Worm (Caenorhabditis elegans): ENCODE results near the gene C44C10.5.

The C44C10.5 gene

DNA sequence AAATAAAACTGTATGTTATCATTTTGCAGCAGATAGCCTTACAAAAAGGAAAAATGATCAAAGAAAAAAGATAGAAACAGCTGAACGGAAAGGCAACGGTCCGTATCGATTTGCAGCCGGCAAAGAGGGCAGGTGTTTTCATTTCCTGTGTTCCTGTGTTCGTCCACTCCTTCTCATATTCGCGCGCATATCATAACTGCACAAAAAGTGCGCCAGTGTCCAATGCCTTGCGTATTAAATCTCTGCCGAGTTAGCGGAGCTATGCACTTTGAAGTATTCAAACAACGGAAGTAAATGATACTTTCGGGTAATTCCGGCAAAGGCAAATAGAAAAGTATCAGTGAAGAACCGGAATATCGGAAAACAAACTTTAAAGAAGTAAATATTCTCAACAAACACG is 27.8 kb upstream of the C44C10.5 start:
- TF ChIP-seq T20F7.1 (GFP tag; optimal IDR thresholded peaks at IDR 0.05) (no peak), mes-2 (tag; optimal IDR thresholded peaks at IDR 0.05; ENCODE audit: poor library complexity, severe bottlenecking) (peak; percentile 5), spr-1 (tag; optimal IDR thresholded peaks at IDR 0.05) (no peak), nhr-28 (tag; optimal IDR thresholded peaks at IDR 0.05) (peak; percentile 9), lin-38 (GFP tag; IDR thresholded peaks at IDR 0.05) (no peak), ztf-11 (tag; optimal IDR thresholded peaks at IDR 0.05) (no peak), aha-1 (tag) (no peak), dpl-1 (GFP tag; optimal IDR thresholded peaks at IDR 0.05) (peak; percentile 65), ceh-20 (GFP tag; IDR thresholded peaks at IDR 0.05) (no peak), nhr-6 (tag; optimal IDR thresholded peaks at IDR 0.05) (no peak), lin-1 (GFP tag; IDR thresholded peaks at IDR 0.05) (no peak), daf-16 (GFP tag; optimal IDR thresholded peaks at IDR 0.05) (no peak), daf-16 (tag; optimal IDR thresholded peaks at IDR 0.05) (no peak), F26F4.8 (GFP tag; conservative IDR thresholded peaks at IDR 0.05) (no peak), dve-1 (tag; optimal IDR thresholded peaks at IDR 0.05; ENCODE audit: insufficient read depth) (peak; percentile 52)

ce11 chrX:11664184-11664583 is 26.2 kb upstream of the C44C10.5 start:
- TF ChIP-seq dve-1 (tag; optimal IDR thresholded peaks at IDR 0.05; ENCODE audit: insufficient read depth) (peak; percentile 8), mes-2 (tag; optimal IDR thresholded peaks at IDR 0.05; ENCODE audit: poor library complexity, severe bottlenecking) (peak; percentile 9), daf-12 (tag; optimal IDR thresholded peaks at IDR 0.05) (no peak), pha-4 (GFP tag; IDR thresholded peaks at IDR 0.05) (no peak), pha-4 (tag; optimal IDR thresholded peaks at IDR 0.05) (peak; percentile 62), daf-16 (GFP tag; optimal IDR thresholded peaks at IDR 0.05) (no peak), daf-16 (tag; optimal IDR thresholded peaks at IDR 0.05) (peak; percentile 52), dmd-9 (GFP tag; IDR thresholded peaks at IDR 0.05) (no peak), F37D6.2 (tag; optimal IDR thresholded peaks at IDR 0.05) (no peak), aha-1 (tag) (peak; percentile 53), ZK337.2 (GFP tag; IDR thresholded peaks at IDR 0.05) (no peak)

DNA sequence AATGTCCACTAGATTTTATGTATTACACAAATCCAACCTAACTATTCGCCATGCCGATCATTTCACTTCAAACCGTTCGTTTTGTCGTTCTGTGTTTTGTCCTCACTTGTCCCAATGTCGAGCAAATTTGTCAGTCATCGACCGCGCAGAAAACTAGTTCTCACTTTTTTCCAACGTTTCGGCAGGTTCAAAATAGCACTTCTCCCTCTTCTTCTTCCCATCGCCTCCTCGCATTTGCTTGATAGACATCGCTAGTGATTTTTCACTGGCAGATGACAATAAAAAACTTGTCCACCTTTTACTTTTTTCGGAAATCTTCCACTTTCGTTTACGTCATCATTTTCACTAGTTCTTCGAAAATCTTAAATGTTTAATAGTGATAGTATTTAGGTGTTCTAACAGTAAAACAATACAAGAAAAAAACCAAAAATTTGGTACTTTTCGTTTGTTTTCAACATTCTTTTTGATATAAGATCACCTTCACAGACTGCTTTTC is 24.8 kb upstream of the C44C10.5 start:
- peak; percentile 61 for TF ChIP-seq aha-1 (tag)
- TF ChIP-seq F37D6.2 (tag; optimal IDR thresholded peaks at IDR 0.05), result no peak
- TF ChIP-seq mxl-3 (GFP tag; optimal IDR thresholded peaks at IDR 0.05), result no peak

ce11 chrX:11666545-11667177 is 23.7 kb upstream of the C44C10.5 start, which contains the start of gene noca-2:
Gene noca-2 (plus strand): TSS chrX:11667127.
- TF ChIP-seq cey-2 (tag; optimal IDR thresholded peaks at IDR 0.05; ENCODE audit: borderline replicate concordance, insufficient read depth) (no peak), Y75B8A.6 (GFP tag; IDR thresholded peaks at IDR 0.05) (no peak), unc-130 (GFP tag; optimal IDR thresholded peaks at IDR 0.05) (no peak), mdl-1 (tag; optimal IDR thresholded peaks at IDR 0.05) (peak in 1 of 2 experiments; percentile 19), lin-29 (GFP tag; IDR thresholded peaks at IDR 0.05) (no peak), hlh-30 (tag; optimal IDR thresholded peaks at IDR 0.05; ENCODE audit: insufficient read depth) (peak; percentile 47), vab-7 (GFP tag; IDR thresholded peaks at IDR 0.05) (no peak), ztf-11 (tag; optimal IDR thresholded peaks at IDR 0.05) (no peak), ceh-62 (tag; optimal IDR thresholded peaks at IDR 0.05) (no peak), ctbp-1 (GFP tag; IDR thresholded peaks at IDR 0.05) (0 out of 2 replicates have a peak, but pooled peaks have one; percentile 47), unc-62 (GFP tag; optimal IDR thresholded peaks at IDR 0.05 in 1 of 2) (peak in 1 of 2 experiments; percentile 55), unc-62 (tag; optimal IDR thresholded peaks at IDR 0.05) (no peak), rbr-2 (tag; optimal IDR thresholded peaks at IDR 0.05) (peak; percentile 33), dmd-6 (GFP tag; IDR thresholded peaks at IDR 0.05) (peak; percentile 36), mes-2 (tag; optimal IDR thresholded peaks at IDR 0.05; ENCODE audit: poor library complexity, severe bottlenecking) (peak; percentile 26), daf-16 (GFP tag; optimal IDR thresholded peaks at IDR 0.05) (no peak), daf-16 (tag; optimal IDR thresholded peaks at IDR 0.05) (peak; percentile 24), hmg-1.1 (GFP tag; IDR thresholded peaks at IDR 0.05) (peak; percentile 75), nhr-42 (GFP tag; IDR thresholded peaks at IDR 0.05) (no peak), nhr-102 (tag; optimal IDR thresholded peaks at IDR 0.05) (no peak), aha-1 (tag) (peak; percentile 45), hlh-11 (tag; optimal IDR thresholded peaks at IDR 0.05) (peak; percentile 30), daf-8 (GFP tag; IDR thresholded peaks at IDR 0.05) (no peak), snpc-4 (tag; optimal IDR thresholded peaks at IDR 0.05) (no peak), ZK546.5 (tag; optimal IDR thresholded peaks at IDR 0.05) (no peak), nhr-28 (tag; optimal IDR thresholded peaks at IDR 0.05) (peak; percentile 29), mep-1 (tag; optimal IDR thresholded peaks at IDR 0.05) (peak; percentile 54), nhr-6 (tag; optimal IDR thresholded peaks at IDR 0.05) (peak; percentile 4), ceh-28 (tag; optimal IDR thresholded peaks at IDR 0.05) (no peak)
